Fruit fly (Drosophila melanogaster) whole organism: ENCODE data around the gene CG33288.

Experiments used
- CG8478 ChIP-seq: fragments of >200 bp; optimal IDR thresholded peaks from 2 replicates; lab custom pipeline; 2018; ENCODE audit warnings: inconsistent platforms
- Dll ChIP-seq: fragments of >200 bp; optimal IDR thresholded peaks from 2 replicates; lab custom pipeline; 2017
- EcR ChIP-seq, 2 experiments: fragments of >200 bp; optimal IDR thresholded peaks; 2 replicates each; lab custom pipeline; 2017; ENCODE audit warnings: missing biosample characterization in 2 of 2, missing genetic modification characterization in 2 of 2, missing genetic modification reagents in 2 of 2
- pan ChIP-seq: fragments of >200 bp; optimal IDR thresholded peaks from 2 replicates; lab custom pipeline; 2017
- psq ChIP-seq: fragments of >200 bp; optimal IDR thresholded peaks from 2 replicates; lab custom pipeline; 2017
- usp ChIP-seq: fragments of >200 bp; optimal IDR thresholded peaks from 2 replicates; lab custom pipeline; 2017; ENCODE audit warnings: missing biosample characterization, missing genetic modification characterization, mixed read lengths

DNA sequence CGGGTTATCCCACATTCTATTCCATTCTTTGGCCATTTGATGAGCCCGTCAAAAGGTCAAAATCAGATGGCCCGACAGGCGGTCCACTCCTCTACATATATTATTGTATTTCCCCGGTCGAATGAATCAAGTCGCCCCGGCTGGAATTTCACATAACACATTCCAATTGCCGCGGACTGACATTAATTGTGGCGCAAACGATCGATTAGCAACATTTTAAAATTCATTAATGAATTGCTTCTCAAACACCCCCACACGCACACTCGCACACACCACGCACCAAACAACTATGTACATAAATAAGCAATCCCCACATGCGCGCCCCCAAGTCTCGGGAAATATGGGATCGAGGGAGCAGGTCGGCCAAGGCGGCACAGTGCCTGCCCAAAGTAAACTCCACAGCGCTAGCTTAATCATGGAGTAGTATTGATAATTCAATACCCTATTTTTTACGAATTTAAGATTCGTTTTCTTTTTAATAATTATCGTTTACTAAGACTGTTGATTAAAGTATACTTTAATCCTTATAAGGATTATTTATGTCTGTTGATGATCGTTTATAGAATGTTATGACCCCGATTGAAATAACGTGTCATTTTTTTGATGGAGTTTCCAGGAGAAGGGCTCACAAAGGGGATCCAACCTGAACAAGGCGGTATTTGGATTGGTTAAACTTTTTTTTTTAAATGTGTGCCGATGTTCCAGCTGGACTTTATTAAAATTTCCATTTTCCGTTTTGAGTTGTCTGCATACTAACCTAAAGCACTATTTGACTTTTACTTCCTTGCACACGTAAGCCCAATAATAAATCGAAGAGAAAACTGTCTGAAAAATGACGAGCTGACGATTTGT, 37.9 kb downstream of the CG33288 start:
- TF ChIP-seq usp (GFP tag; lab: Kevin White, UChicago) (no peak), EcR (GFP tag; optimal IDR thresholded peaks at IDR 0.05; lab: Kevin White, UChicago) (no peak), Dll (lab: Kevin White, UChicago) (no peak), pan (lab: Kevin White, UChicago) (no peak), psq (lab: Kevin White, UChicago) (no peak), CG8478 (lab: Kevin White, UChicago) (no peak)
